Worm (Caenorhabditis elegans) whole organism, early embryonic: Measurements from ENCODE around the gene C12D8.9.
A peak's percentile ranks its signal among the peaks of the same experiment; 100 is the strongest.

Experiments
- B0310.2 ChIP-seq: sonication (generic microtip); optimal IDR thresholded peaks from 2 replicates; lab custom pipeline; 2016; ENCODE audit warnings: mild to moderate bottlenecking, missing genetic modification characterization, missing compliant biosample characterization
- F13C5.2 ChIP-seq: sonication (generic microtip); optimal IDR thresholded peaks from 2 replicates; lab custom pipeline; 2017; ENCODE audit warnings: mild to moderate bottlenecking, missing genetic modification characterization, inconsistent platforms, missing compliant biosample characterization
- aly-1 ChIP-seq: sonication (generic microtip); optimal IDR thresholded peaks from 2 replicates; lab custom pipeline; 2016; ENCODE audit warnings: missing genetic modification characterization, missing compliant biosample characterization
- ama-1 ChIP-seq: fragments of 150-350 bp; optimal IDR thresholded peaks from 2 replicates; lab custom pipeline; 2014
- ceh-13 ChIP-seq: fragments of 200-800 bp; sonication (Bioruptor generic); optimal IDR thresholded peaks from 2 replicates; lab custom pipeline; 2018; ENCODE audit warnings: mild to moderate bottlenecking, missing genetic modification characterization, missing compliant biosample characterization
- ceh-36 ChIP-seq: sonication (generic microtip); optimal IDR thresholded peaks from 2 replicates; lab custom pipeline; 2016; ENCODE audit warnings: missing genetic modification characterization, inconsistent platforms, missing compliant biosample characterization
- ets-7 ChIP-seq: sonication (generic microtip); optimal IDR thresholded peaks from 2 replicates; lab custom pipeline; 2016; ENCODE audit warnings: missing genotype, missing genetic modification characterization, missing compliant biosample characterization
- flt-1 ChIP-seq: fragments of 200-800 bp; sonication (Bioruptor generic); IDR thresholded peaks from 2 replicates; pipeline ENCODE4 v1.3.6; 2022; ENCODE audit warnings: missing genetic modification characterization, missing compliant biosample characterization
- hmbx-1 ChIP-seq: sonication (generic microtip); optimal IDR thresholded peaks from 2 replicates; lab custom pipeline; 2016; ENCODE audit warnings: mild to moderate bottlenecking, missing genetic modification characterization, missing compliant biosample characterization
- hmg-4 ChIP-seq: fragments of 200-800 bp; sonication (Bioruptor generic); optimal IDR thresholded peaks from 2 replicates; lab custom pipeline; 2018; ENCODE audit warnings: mild to moderate bottlenecking, missing genetic modification characterization, missing compliant biosample characterization
- hnd-1 ChIP-seq: sonication (generic microtip); optimal IDR thresholded peaks from 2 replicates; lab custom pipeline; 2016; ENCODE audit warnings: missing genetic modification characterization, missing compliant biosample characterization
- pes-1 ChIP-seq: fragments of 200-800 bp; sonication (Bioruptor generic); IDR thresholded peaks from 2 replicates; pipeline ENCODE4 v1.3.6; 2022; ENCODE audit warnings: missing genetic modification reagents, missing genetic modification characterization, missing compliant biosample characterization
- scrt-1 ChIP-seq: fragments of 200-800 bp; sonication (Bioruptor generic); IDR thresholded peaks from 2 replicates; pipeline ENCODE4 v1.3.6; 2022; ENCODE audit warnings: missing genetic modification characterization, missing compliant biosample characterization
- sea-1 ChIP-seq: fragments of 200-800 bp; sonication (Bioruptor generic); conservative IDR thresholded peaks from 2 replicates; pipeline ENCODE4 v1.3.6; 2022; ENCODE audit warnings: missing genetic modification characterization, missing compliant biosample characterization
- tbx-11 ChIP-seq: fragments of 200-800 bp; sonication (Bioruptor generic); IDR thresholded peaks from 2 replicates; pipeline ENCODE4 v1.3.6; 2022; ENCODE audit warnings: missing genetic modification characterization, missing compliant biosample characterization
- tbx-37 ChIP-seq: fragments of 200-800 bp; sonication (Bioruptor generic); conservative IDR thresholded peaks from 2 replicates; pipeline ENCODE4 v1.3.6; 2022; ENCODE audit warnings: missing genetic modification reagents, missing genetic modification characterization, missing compliant biosample characterization
- tra-4 ChIP-seq: sonication (generic microtip); optimal IDR thresholded peaks from 2 replicates; lab custom pipeline; 2017; ENCODE audit warnings: missing genetic modification characterization, missing compliant biosample characterization

The C12D8.9 gene

DNA sequence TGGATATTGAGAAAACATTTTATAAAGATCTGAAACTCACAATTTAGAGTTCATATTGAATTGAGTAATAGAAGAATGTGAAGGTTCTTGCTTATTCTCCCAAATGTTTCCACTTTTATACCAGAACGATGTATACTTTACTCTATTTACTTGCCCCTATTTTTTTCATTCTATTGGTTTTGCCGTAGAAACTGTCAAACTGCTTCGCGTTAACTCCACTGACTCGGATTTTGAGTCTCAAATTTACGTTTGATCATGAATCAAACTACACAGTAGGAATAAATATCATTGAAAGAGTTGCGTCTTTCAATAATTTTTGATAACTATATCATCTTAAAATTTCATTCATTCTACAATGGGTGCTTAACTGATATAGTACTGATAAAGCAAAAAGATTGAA lies 3.1 kb downstream of the C12D8.9 start, which contains the start of gene fipr-8:
Gene fipr-8 (minus strand): TSS at position 101 of the 400 bp plus-strand sequence.
- TF ChIP-seq flt-1 (GFP tag; lab: Robert Waterston, UW) (no peak), scrt-1 (GFP tag; lab: Robert Waterston, UW) (no peak)

DNA sequence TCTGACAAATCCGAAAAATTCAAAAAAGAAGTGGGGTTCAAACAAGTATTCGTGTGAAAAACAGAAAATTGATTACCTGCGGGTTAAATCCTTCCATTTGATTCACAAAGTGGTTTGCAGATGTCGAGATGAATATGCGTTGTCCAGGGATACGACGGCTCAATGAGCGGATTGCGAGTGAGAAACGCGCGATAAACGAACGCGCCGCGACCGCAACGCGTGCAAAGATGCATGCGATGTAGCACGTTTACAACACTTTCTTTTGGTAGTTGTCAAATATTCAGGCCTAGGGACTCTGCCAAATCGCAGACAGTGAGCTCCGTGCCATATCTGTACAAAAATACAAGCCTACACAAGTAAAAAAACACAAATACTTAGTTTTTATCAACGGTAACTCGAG lies 4.3 kb downstream of the C12D8.9 start, which contains the start of gene fubl-1:
Gene fubl-1 (minus strand): TSS at position 202 of the 400 bp plus-strand sequence.
- TF ChIP-seq hmg-4 (GFP tag; lab: Kevin White, UChicago) (peak; percentile 37), sea-1 (GFP tag; lab: Robert Waterston, UW) (no peak)

DNA sequence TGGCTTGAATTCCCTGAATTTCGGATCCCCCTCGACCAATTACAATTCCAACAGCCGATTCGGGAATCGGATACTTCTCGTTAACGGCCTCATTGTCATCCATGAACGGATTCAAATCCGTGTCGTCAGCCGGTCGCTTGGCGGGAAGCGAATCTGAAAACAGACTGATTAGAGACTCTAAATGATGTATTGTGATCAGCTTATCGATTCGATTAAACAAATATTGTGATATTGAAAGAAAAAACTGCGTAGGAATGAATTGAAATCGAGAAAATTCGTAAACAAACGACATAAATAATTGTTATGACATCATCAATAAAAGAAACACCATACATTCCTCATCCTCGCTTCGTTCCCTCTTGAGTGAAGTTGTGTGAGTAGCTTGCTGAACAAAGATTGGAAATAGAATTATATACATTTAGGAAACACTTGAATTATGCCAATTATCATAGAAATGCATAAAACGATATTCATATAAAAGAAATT lies 5.0 kb downstream of the C12D8.9 start:
- no peak for TF ChIP-seq ceh-36 (tag; lab: Kevin White, UChicago)
- TF ChIP-seq tbx-11 (GFP tag; lab: Robert Waterston, UW), result no peak
- TF ChIP-seq ets-7, result no peak
- no peak for TF ChIP-seq hnd-1 (tag; lab: Kevin White, UChicago)
- no peak for TF ChIP-seq tra-4 (tag; lab: Kevin White, UChicago)
- no peak for TF ChIP-seq hmbx-1 (tag; lab: Kevin White, UChicago)
- no peak for TF ChIP-seq scrt-1 (GFP tag; lab: Robert Waterston, UW)
- TF ChIP-seq pes-1 (GFP tag; lab: Robert Waterston, UW), result no peak
- no peak for TF ChIP-seq aly-1
- TF ChIP-seq hmg-4 (GFP tag; lab: Kevin White, UChicago), result no peak
- no peak for TF ChIP-seq B0310.2

DNA sequence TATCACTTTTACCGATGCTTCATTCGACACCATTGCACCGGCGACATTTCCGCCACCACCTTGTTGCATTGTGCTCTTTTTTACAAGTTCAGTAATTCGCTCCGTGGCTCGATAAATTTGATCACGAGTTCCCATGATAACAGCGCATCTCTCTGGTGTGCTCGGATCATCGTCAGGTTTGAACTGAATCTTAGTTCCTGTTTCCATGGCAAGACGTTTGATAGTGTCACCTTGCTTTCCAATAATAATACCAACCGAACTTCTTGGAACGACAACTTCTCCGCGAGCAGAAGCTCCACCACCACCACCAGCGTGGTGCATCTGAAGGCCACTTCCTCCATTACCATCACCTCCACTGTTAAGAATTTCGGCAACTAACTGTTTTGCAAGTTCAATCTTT lies 5.8 kb downstream of the C12D8.9 start:
- no peak for TF ChIP-seq ceh-13 (GFP tag; lab: Kevin White, UChicago)

DNA sequence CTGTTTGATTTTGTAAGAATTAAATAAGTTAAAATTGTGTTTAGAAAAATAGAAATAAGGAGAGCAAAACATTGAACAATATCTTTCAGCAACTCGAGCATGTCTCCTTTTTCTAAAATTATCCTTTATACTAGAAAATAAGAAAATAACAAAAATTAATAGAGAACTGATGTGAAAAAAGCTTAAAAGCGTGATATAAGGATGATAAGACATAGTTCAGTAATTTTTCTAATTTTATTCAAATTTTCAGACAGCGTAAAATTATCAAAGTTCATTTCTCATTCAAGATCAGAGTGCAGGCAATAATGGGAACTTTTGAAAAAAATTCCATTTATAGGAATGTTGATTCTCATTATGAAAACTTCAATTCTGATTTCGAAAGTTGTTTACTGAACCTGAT lies 9.7 kb downstream of the C12D8.9 start, which contains the start of gene str-182:
Gene str-182 (minus strand): TSS at position 101 of the 400 bp plus-strand sequence.
- TF ChIP-seq ceh-13 (GFP tag; lab: Kevin White, UChicago), result no peak
- no peak for TF ChIP-seq tbx-11 (GFP tag; lab: Robert Waterston, UW)
- no peak for TF ChIP-seq flt-1 (GFP tag; lab: Robert Waterston, UW)
- no peak for TF ChIP-seq tra-4 (tag; lab: Kevin White, UChicago)
- no peak for TF ChIP-seq sea-1 (GFP tag; lab: Robert Waterston, UW)
- no peak for TF ChIP-seq pes-1 (GFP tag; lab: Robert Waterston, UW)
- TF ChIP-seq ceh-36 (tag; lab: Kevin White, UChicago), result no peak
- TF ChIP-seq tbx-37 (GFP tag; lab: Robert Waterston, UW), result no peak
- TF ChIP-seq F13C5.2, result no peak
- TF ChIP-seq aly-1, result no peak
- no peak for TF ChIP-seq hmbx-1 (tag; lab: Kevin White, UChicago)
- TF ChIP-seq B0310.2, result no peak
- TF ChIP-seq hnd-1 (tag; lab: Kevin White, UChicago), result no peak
- no peak for TF ChIP-seq scrt-1 (GFP tag; lab: Robert Waterston, UW)

DNA sequence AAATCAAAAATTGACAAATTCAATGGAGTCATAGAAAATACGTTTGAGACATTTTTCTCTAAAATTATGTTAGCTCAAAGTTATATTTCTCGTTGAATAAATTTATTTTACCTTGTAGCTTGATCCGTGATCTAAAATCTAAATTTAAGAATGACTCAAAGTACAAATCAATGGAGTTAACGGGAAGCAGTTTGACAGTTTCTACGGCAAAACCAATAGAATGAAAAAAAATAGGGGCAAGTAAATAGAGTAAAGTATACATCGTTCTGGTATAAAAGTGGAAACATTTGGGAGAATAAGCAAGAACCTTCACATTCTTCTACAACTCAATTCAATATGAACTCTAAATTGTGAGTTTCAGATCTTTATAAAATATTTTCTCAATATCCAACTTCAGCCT lies 12.1 kb downstream of the C12D8.9 start, which contains the start of gene fipr-6:
Gene fipr-6 (plus strand): TSS at position 301 of the 400 bp plus-strand sequence.
- TF ChIP-seq ceh-36 (tag; lab: Kevin White, UChicago) (no peak), ama-1 (lab: Kevin White, UChicago) (no peak), sea-1 (GFP tag; lab: Robert Waterston, UW) (no peak), pes-1 (GFP tag; lab: Robert Waterston, UW) (no peak), ceh-13 (GFP tag; lab: Kevin White, UChicago) (no peak), tbx-37 (GFP tag; lab: Robert Waterston, UW) (no peak), tra-4 (tag; lab: Kevin White, UChicago) (no peak), ets-7 (no peak), flt-1 (GFP tag; lab: Robert Waterston, UW) (no peak)

DNA sequence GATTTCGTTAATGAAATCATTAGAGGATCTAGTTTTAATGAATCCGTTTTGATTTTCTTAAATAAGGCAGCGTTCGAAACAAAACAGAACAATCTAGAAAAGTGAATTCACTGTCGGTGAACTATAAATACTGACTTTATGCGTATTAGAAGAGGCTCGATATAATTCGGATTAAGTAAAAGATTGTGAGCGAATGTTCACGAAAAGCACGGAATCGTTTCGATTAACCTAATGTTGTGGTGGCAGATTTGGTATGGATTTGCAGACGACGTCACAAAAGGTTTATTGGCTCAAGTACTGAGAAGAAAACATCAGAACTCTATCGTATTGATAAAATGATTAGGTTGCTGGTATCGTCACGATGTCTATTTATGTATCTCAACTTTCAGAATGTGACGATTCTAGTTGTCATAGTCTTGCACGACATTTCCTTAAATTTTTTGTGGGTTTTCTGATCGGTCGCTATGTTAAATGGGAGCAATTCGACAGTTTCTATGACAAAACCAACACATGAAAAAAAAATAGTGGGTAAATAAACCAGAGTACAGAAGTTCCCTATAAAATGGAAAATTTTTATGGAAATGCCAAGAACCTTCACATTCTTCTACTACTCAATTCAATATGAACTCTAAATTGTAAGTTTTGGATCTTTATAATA lies 13.7 kb downstream of the C12D8.9 start, which contains the start of the genes pyt-1 and fipr-7:
Gene pyt-1 (minus strand): TSS at position 101 of the 658 bp plus-strand sequence.
Gene fipr-7 (plus strand): TSS at position 608 of the 658 bp plus-strand sequence.
- no peak for TF ChIP-seq tbx-37 (GFP tag; lab: Robert Waterston, UW)
- TF ChIP-seq B0310.2, result no peak
- no peak for TF ChIP-seq ceh-13 (GFP tag; lab: Kevin White, UChicago)
- no peak for TF ChIP-seq hmbx-1 (tag; lab: Kevin White, UChicago)
- TF ChIP-seq ceh-36 (tag; lab: Kevin White, UChicago), result no peak

DNA sequence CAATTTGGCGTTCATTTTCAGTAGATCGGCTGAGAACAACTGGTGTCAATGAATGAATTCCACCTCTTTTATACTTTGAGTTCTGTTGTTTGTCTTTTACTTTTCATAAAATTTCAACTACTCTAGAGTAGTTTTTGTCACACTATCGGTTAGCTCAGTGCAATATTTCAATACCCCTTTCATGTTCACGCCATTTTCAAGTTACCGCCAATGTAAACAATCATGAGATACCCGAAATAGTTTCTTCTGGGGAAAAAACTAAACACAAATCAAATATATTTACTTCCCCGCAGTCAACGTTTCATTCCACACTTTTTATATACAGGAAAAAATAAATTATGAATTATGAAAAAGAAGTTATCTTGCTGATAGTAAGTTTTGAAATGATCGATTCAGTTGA lies 14.6 kb downstream of the C12D8.9 start, which contains the start of gene fipr-4:
Gene fipr-4 (minus strand): TSS at position 101 of the 400 bp plus-strand sequence.
- TF ChIP-seq ama-1 (lab: Kevin White, UChicago), result no peak
- TF ChIP-seq ceh-13 (GFP tag; lab: Kevin White, UChicago), result no peak
- TF ChIP-seq tbx-11 (GFP tag; lab: Robert Waterston, UW), result no peak
- no peak for TF ChIP-seq aly-1
- no peak for TF ChIP-seq B0310.2
- no peak for TF ChIP-seq tra-4 (tag; lab: Kevin White, UChicago)
